Worm (Caenorhabditis elegans) whole organism, L1 larva: ENCODE data around the gene lgg-1.

Source experiments
- C04F5.9 ChIP-seq: sonication (generic microtip); optimal IDR thresholded peaks from 2 replicates; lab custom pipeline; 2016; ENCODE audit warnings: missing genetic modification characterization, missing compliant biosample characterization
- F16B12.6 ChIP-seq: fragments of 150-350 bp; optimal IDR thresholded peaks from 2 replicates; lab custom pipeline; 2014; ENCODE audit warnings: missing biosample characterization, missing genetic modification characterization
- Y116A8C.19 ChIP-seq: sonication (generic microtip); optimal IDR thresholded peaks from 2 replicates; lab custom pipeline; 2016; ENCODE audit warnings: missing compliant biosample characterization, missing genetic modification characterization, borderline replicate concordance
- aha-1 ChIP-seq: fragments of 150-350 bp; optimal IDR thresholded peaks from 2 replicates; lab custom pipeline; 2014; ENCODE audit warnings: missing biosample characterization, missing genetic modification characterization
- alr-1 ChIP-seq: fragments of 200-800 bp; sonication (Bioruptor generic); optimal IDR thresholded peaks from 2 replicates; lab custom pipeline; 2018; ENCODE audit warnings: borderline replicate concordance, mild to moderate bottlenecking, missing genetic modification characterization, missing compliant biosample characterization
- aly-2 ChIP-seq: fragments of 150-350 bp; optimal IDR thresholded peaks from 2 replicates; lab custom pipeline; 2014; ENCODE audit warnings: missing biosample characterization, missing genetic modification characterization
- ama-1 ChIP-seq: fragments of 150-350 bp; optimal IDR thresholded peaks from 2 replicates; lab custom pipeline; 2014
- blmp-1 ChIP-seq: fragments of 150-350 bp; optimal IDR thresholded peaks from 2 replicates; lab custom pipeline; 2014; ENCODE audit warnings: missing biosample characterization, missing genetic modification characterization
- ceh-63 ChIP-seq: fragments of 200-800 bp; sonication (Bioruptor generic); optimal IDR thresholded peaks from 2 replicates; lab custom pipeline; 2018; ENCODE audit warnings: mild to moderate bottlenecking, missing genetic modification characterization, missing compliant biosample characterization
- ceh-8 ChIP-seq: fragments of 200-800 bp; sonication (Bioruptor generic); optimal IDR thresholded peaks from 2 replicates; lab custom pipeline; 2018; ENCODE audit warnings: mild to moderate bottlenecking, missing genetic modification characterization, moderate library complexity, missing compliant biosample characterization
- efl-1 ChIP-seq, 4 experiments: fragments of 150-350 bp; optimal IDR thresholded peaks in 3 of 4; peaks in 1 of 4; 1 replicate in 1 of 4; 2 replicates in 3 of 4; lab custom pipeline; 2014; ENCODE audit warnings: missing biosample characterization in 2 of 4, missing genetic modification characterization in 2 of 4, missing genetic modification reagents in 2 of 4
- egl-13 ChIP-seq: sonication (generic microtip); optimal IDR thresholded peaks from 2 replicates; lab custom pipeline; 2016; ENCODE audit warnings: missing genotype, missing genetic modification reagents, missing genetic modification characterization, missing compliant biosample characterization
- egl-27 ChIP-seq, 2 experiments: fragments of 150-350 bp in 1 of 2; sonication (generic microtip); optimal IDR thresholded peaks; 3 replicates each; lab custom pipeline; 2017 to 2018; ENCODE audit warnings: missing biosample characterization in 2 of 2, missing genetic modification characterization in 2 of 2, missing genetic modification reagents in 2 of 2
- elt-2 ChIP-seq: sonication (generic microtip); optimal IDR thresholded peaks from 2 replicates; lab custom pipeline; 2016; ENCODE audit warnings: missing genetic modification characterization, mild to moderate bottlenecking, inconsistent platforms, missing compliant biosample characterization, missing genetic modification reagents
- elt-3 ChIP-seq, 6 experiments: fragments of 150-350 bp in 1 of 6; sonication (generic microtip); optimal IDR thresholded peaks; 2 replicates each; lab custom pipeline; 2017 to 2018; ENCODE audit warnings: missing biosample characterization in 6 of 6, missing genetic modification characterization in 6 of 6, inconsistent platforms in 1 of 6
- ets-5 ChIP-seq: fragments of 200-800 bp; sonication (Bioruptor generic); IDR thresholded peaks from 2 replicates; pipeline ENCODE4 v1.3.6; 2022; ENCODE audit warnings: missing genetic modification characterization, missing compliant biosample characterization
- fkh-10 ChIP-seq: sonication (generic microtip); optimal IDR thresholded peaks from 2 replicates; lab custom pipeline; 2017; ENCODE audit warnings: missing biosample characterization, missing genetic modification reagents, missing genetic modification characterization
- fkh-4 ChIP-seq: sonication (generic microtip); optimal IDR thresholded peaks from 2 replicates; lab custom pipeline; 2016; ENCODE audit warnings: missing compliant biosample characterization, missing genetic modification characterization, borderline replicate concordance
- fos-1 ChIP-seq: fragments of 150-350 bp; optimal IDR thresholded peaks from 2 replicates; lab custom pipeline; 2014; ENCODE audit warnings: missing biosample characterization, missing genetic modification characterization
- grh-1 ChIP-seq: fragments of 200-800 bp; sonication (Bioruptor generic); IDR thresholded peaks from 2 replicates; pipeline ENCODE4 v1.3.6; 2022; ENCODE audit warnings: missing genetic modification reagents, missing genetic modification characterization, missing compliant biosample characterization
- hlh-17 ChIP-seq: fragments of 200-800 bp; sonication (Bioruptor generic); optimal IDR thresholded peaks from 2 replicates; lab custom pipeline; 2018; ENCODE audit warnings: missing genetic modification characterization, mild to moderate bottlenecking, missing compliant biosample characterization, moderate library complexity, borderline replicate concordance
- hpl-2 ChIP-seq: fragments of 150-350 bp; optimal IDR thresholded peaks from 2 replicates; lab custom pipeline; 2014; ENCODE audit warnings: missing biosample characterization, missing genetic modification reagents, missing genetic modification characterization
- irx-1 ChIP-seq: sonication (generic microtip); optimal IDR thresholded peaks from 2 replicates; lab custom pipeline; 2016; ENCODE audit warnings: missing genetic modification characterization, missing compliant biosample characterization
- isw-1 ChIP-seq: fragments of 200-800 bp; sonication (Bioruptor generic); IDR thresholded peaks from 2 replicates; pipeline ENCODE4 v1.3.6; 2022; ENCODE audit warnings: missing genetic modification characterization, missing compliant biosample characterization
- lin-13 ChIP-seq: fragments of 150-350 bp; optimal IDR thresholded peaks from 2 replicates; lab custom pipeline; 2014; ENCODE audit warnings: missing biosample characterization, missing genetic modification reagents, missing genetic modification characterization
- lin-14 ChIP-seq: fragments of 200-800 bp; sonication (Bioruptor generic); optimal IDR thresholded peaks from 2 replicates; lab custom pipeline; 2018; ENCODE audit warnings: mild to moderate bottlenecking, missing genetic modification characterization, moderate library complexity, missing compliant biosample characterization
- lin-15B ChIP-seq: fragments of 150-350 bp; sonication (generic microtip); optimal IDR thresholded peaks from 3 replicates; lab custom pipeline; 2014; ENCODE audit warnings: missing biosample characterization, missing genetic modification characterization
- lin-35 ChIP-seq, 2 experiments: fragments of 150-350 bp; optimal IDR thresholded peaks; 2 replicates each; lab custom pipeline; 2014; ENCODE audit warnings: missing biosample characterization in 2 of 2, missing genetic modification characterization in 2 of 2, missing genetic modification reagents in 2 of 2
- lin-39 ChIP-seq: fragments of 150-350 bp; optimal IDR thresholded peaks from 2 replicates; lab custom pipeline; 2014; ENCODE audit warnings: missing biosample characterization, missing genetic modification reagents, missing genetic modification characterization
- lsy-2 ChIP-seq, 2 experiments: fragments of 150-350 bp; optimal IDR thresholded peaks; 2 replicates each; lab custom pipeline; 2014; ENCODE audit warnings: missing biosample characterization in 2 of 2, missing genetic modification characterization in 2 of 2
- mab-9 ChIP-seq: fragments of 200-800 bp; sonication (Bioruptor generic); IDR thresholded peaks from 2 replicates; pipeline ENCODE4 v1.3.6; 2022; ENCODE audit warnings: missing genetic modification reagents, missing genetic modification characterization, missing compliant biosample characterization
- mef-2 ChIP-seq: fragments of 150-350 bp; optimal IDR thresholded peaks from 2 replicates; lab custom pipeline; 2014; ENCODE audit warnings: missing biosample characterization, missing genetic modification characterization
- mep-1 ChIP-seq: fragments of 150-350 bp; optimal IDR thresholded peaks from 2 replicates; lab custom pipeline; 2014; ENCODE audit warnings: missing biosample characterization, missing genetic modification characterization
- nhr-20 ChIP-seq: sonication (generic microtip); optimal IDR thresholded peaks from 2 replicates; lab custom pipeline; 2016; ENCODE audit warnings: mild to moderate bottlenecking, missing genetic modification characterization, missing compliant biosample characterization
- nhr-237 ChIP-seq: fragments of 150-350 bp; optimal IDR thresholded peaks from 2 replicates; lab custom pipeline; 2014; ENCODE audit warnings: missing biosample characterization, missing genetic modification characterization
- nhr-28 ChIP-seq: fragments of 150-350 bp; optimal IDR thresholded peaks from 2 replicates; lab custom pipeline; 2014; ENCODE audit warnings: missing biosample characterization, missing genetic modification characterization
- nhr-47 ChIP-seq: sonication (generic microtip); optimal IDR thresholded peaks from 2 replicates; lab custom pipeline; 2016; ENCODE audit warnings: mild to moderate bottlenecking, missing genetic modification characterization, moderate library complexity, missing compliant biosample characterization
- nhr-71 ChIP-seq: sonication (generic microtip); optimal IDR thresholded peaks from 2 replicates; lab custom pipeline; 2016; ENCODE audit warnings: mild to moderate bottlenecking, missing genetic modification characterization, moderate library complexity, missing compliant biosample characterization
- nhr-85 ChIP-seq: sonication (generic microtip); peaks from one replicate; lab custom pipeline; 2016; ENCODE audit warnings: missing genetic modification characterization, inconsistent platforms, missing compliant biosample characterization
- pax-3 ChIP-seq: fragments of 200-800 bp; sonication (Bioruptor generic); optimal IDR thresholded peaks from 2 replicates; lab custom pipeline; 2018; ENCODE audit warnings: mild to moderate bottlenecking, missing genetic modification characterization, moderate library complexity, missing compliant biosample characterization
- pqm-1 ChIP-seq: sonication (generic microtip); optimal IDR thresholded peaks from 3 replicates; lab custom pipeline; 2017; ENCODE audit warnings: missing biosample characterization, missing genetic modification characterization
- rnt-1 ChIP-seq: sonication (generic microtip); optimal IDR thresholded peaks from 2 replicates; lab custom pipeline; 2016; ENCODE audit warnings: mild to moderate bottlenecking, missing genetic modification characterization, moderate library complexity, missing compliant biosample characterization
- skn-1 ChIP-seq: fragments of 150-350 bp; optimal IDR thresholded peaks from 2 replicates; lab custom pipeline; 2014; ENCODE audit warnings: missing biosample characterization, missing genetic modification characterization
- snpc-4 ChIP-seq: fragments of 150-350 bp; optimal IDR thresholded peaks from 2 replicates; lab custom pipeline; 2014; ENCODE audit warnings: missing biosample characterization, missing genetic modification characterization
- snu-23 ChIP-seq: sonication (generic microtip); optimal IDR thresholded peaks from 2 replicates; lab custom pipeline; 2016; ENCODE audit warnings: missing genetic modification characterization, missing compliant biosample characterization
- sptf-1 ChIP-seq: fragments of 150-350 bp; optimal IDR thresholded peaks from 2 replicates; lab custom pipeline; 2014; ENCODE audit warnings: missing biosample characterization, missing genetic modification characterization
- tlp-1 ChIP-seq: fragments of 150-350 bp; optimal IDR thresholded peaks from 2 replicates; lab custom pipeline; 2014; ENCODE audit warnings: missing biosample characterization, missing genetic modification characterization
- unc-130 ChIP-seq: fragments of 150-350 bp; optimal IDR thresholded peaks from 2 replicates; lab custom pipeline; 2017; ENCODE audit warnings: missing biosample characterization, missing genetic modification characterization, inconsistent platforms
- unc-30 ChIP-seq: sonication (generic microtip); optimal IDR thresholded peaks from 2 replicates; lab custom pipeline; 2017; ENCODE audit warnings: missing biosample characterization, missing genetic modification characterization
- vab-15 ChIP-seq: sonication (generic microtip); optimal IDR thresholded peaks from 2 replicates; lab custom pipeline; 2017; ENCODE audit warnings: missing genotype, mild to moderate bottlenecking, missing genetic modification characterization, missing compliant biosample characterization
- zag-1 ChIP-seq: fragments of 150-350 bp; optimal IDR thresholded peaks from 2 replicates; lab custom pipeline; 2014; ENCODE audit warnings: missing biosample characterization, missing genetic modification characterization
- zip-4 ChIP-seq: fragments of 200-800 bp; sonication (Bioruptor generic); optimal IDR thresholded peaks from 2 replicates; lab custom pipeline; 2018; ENCODE audit warnings: mild to moderate bottlenecking, missing genetic modification characterization, moderate library complexity, missing compliant biosample characterization
- ztf-11 ChIP-seq, 2 experiments: sonication (generic microtip); optimal IDR thresholded peaks; 2 replicates each; lab custom pipeline; 2016 to 2017; ENCODE audit warnings: missing genetic modification characterization in 2 of 2, missing biosample characterization in 1 of 2, missing compliant biosample characterization in 1 of 2
- ztf-4 ChIP-seq: fragments of 150-350 bp; optimal IDR thresholded peaks from 2 replicates; lab custom pipeline; 2014; ENCODE audit warnings: missing biosample characterization, missing genetic modification characterization

The lgg-1 gene

ce11 chrII:6328672-6329071 lies 18.8 kb downstream of the lgg-1 start:
- TF ChIP-seq nhr-47 (tag; lab: Kevin White, UChicago): no peak
- TF ChIP-seq lin-35 (GFP tag; optimal IDR thresholded peaks at IDR 0.05; lab: Kevin White, UChicago): peak in 1 of 2 experiments; percentile 65
- no peak for TF ChIP-seq lin-13
- no peak for TF ChIP-seq egl-27 (tag; optimal IDR thresholded peaks at IDR 0.05; lab: Kevin White, UChicago)
- no peak for TF ChIP-seq nhr-85
- no peak for TF ChIP-seq lin-15B (tag; lab: Kevin White, UChicago)
- no peak for TF ChIP-seq vab-15
- peak; percentile 14 for TF ChIP-seq nhr-71 (tag; lab: Kevin White, UChicago)
- no peak for TF ChIP-seq hlh-17 (GFP tag; lab: Kevin White, UChicago)
- no peak for TF ChIP-seq fkh-4 (tag; lab: Kevin White, UChicago)
- TF ChIP-seq grh-1: no peak
- peak; percentile 4 for TF ChIP-seq nhr-20
- no peak for TF ChIP-seq nhr-28
- TF ChIP-seq blmp-1 (tag; lab: Kevin White, UChicago): no peak
- no peak for TF ChIP-seq sptf-1
- peak; percentile 37 for TF ChIP-seq pqm-1
- TF ChIP-seq zip-4 (GFP tag; lab: Kevin White, UChicago): no peak
- TF ChIP-seq ztf-4 (tag; lab: Kevin White, UChicago): no peak
- TF ChIP-seq elt-3 (tag; optimal IDR thresholded peaks at IDR 0.05; lab: Kevin White, UChicago): no peak
- TF ChIP-seq C04F5.9 (tag; lab: Kevin White, UChicago): no peak
- TF ChIP-seq ama-1 (lab: Kevin White, UChicago): peak; percentile 37
- TF ChIP-seq unc-30 (tag; lab: Kevin White, UChicago): no peak
- TF ChIP-seq pax-3: no peak
- no peak for TF ChIP-seq egl-13 (tag; lab: Kevin White, UChicago)
- no peak for TF ChIP-seq zag-1 (tag; lab: Kevin White, UChicago)
- no peak for TF ChIP-seq rnt-1 (tag; lab: Kevin White, UChicago)
- no peak for TF ChIP-seq irx-1 (tag; lab: Kevin White, UChicago)
- TF ChIP-seq fos-1 (tag; lab: Kevin White, UChicago): no peak
- TF ChIP-seq efl-1 (optimal IDR thresholded peaks at IDR 0.05; lab: Kevin White, UChicago): no peak
- TF ChIP-seq efl-1 (GFP tag; optimal IDR thresholded peaks at IDR 0.05 in 1 of 2; lab: Kevin White, UChicago): peak in 1 of 2 experiments; percentile 43
- peak in 1 of 2 experiments; percentile 13 for TF ChIP-seq lsy-2 (tag; optimal IDR thresholded peaks at IDR 0.05; lab: Kevin White, UChicago)
- TF ChIP-seq alr-1 (tag; lab: Kevin White, UChicago): no peak
- TF ChIP-seq hpl-2 (GFP tag; lab: Kevin White, UChicago): no peak
- no peak for TF ChIP-seq ceh-63
- no peak for TF ChIP-seq skn-1
- no peak for TF ChIP-seq mab-9 (GFP tag; lab: Robert Waterston, UW)
- no peak for TF ChIP-seq fkh-10
- TF ChIP-seq ets-5 (GFP tag; lab: Robert Waterston, UW): no peak
- no peak for TF ChIP-seq Y116A8C.19 (tag; lab: Kevin White, UChicago)
- TF ChIP-seq elt-2 (tag; lab: Kevin White, UChicago): peak; percentile 95
- no peak for TF ChIP-seq ztf-11 (tag; optimal IDR thresholded peaks at IDR 0.05; lab: Kevin White, UChicago)
- TF ChIP-seq unc-130 (tag; lab: Kevin White, UChicago): no peak
- TF ChIP-seq mef-2 (tag; lab: Kevin White, UChicago): no peak
- TF ChIP-seq aly-2 (tag; lab: Kevin White, UChicago): no peak
- no peak for TF ChIP-seq mep-1 (tag; lab: Kevin White, UChicago)
- no peak for TF ChIP-seq snu-23 (GFP tag; lab: Kevin White, UChicago)
- TF ChIP-seq isw-1 (GFP tag; lab: Robert Waterston, UW): no peak
- TF ChIP-seq nhr-237 (tag; lab: Kevin White, UChicago): no peak
- no peak for TF ChIP-seq ceh-8 (GFP tag; lab: Kevin White, UChicago)
- TF ChIP-seq lin-14 (GFP tag; lab: Kevin White, UChicago): peak; percentile 33
- no peak for TF ChIP-seq F16B12.6 (tag; lab: Kevin White, UChicago)
- no peak for TF ChIP-seq aha-1
- no peak for TF ChIP-seq snpc-4
- TF ChIP-seq lin-39: no peak
- peak; percentile 30 for TF ChIP-seq tlp-1 (tag; lab: Kevin White, UChicago)
